Worm (Caenorhabditis elegans): ENCODE measurements around the gene Y49F6B.13.

Y49F6B.13 gene

DNA sequence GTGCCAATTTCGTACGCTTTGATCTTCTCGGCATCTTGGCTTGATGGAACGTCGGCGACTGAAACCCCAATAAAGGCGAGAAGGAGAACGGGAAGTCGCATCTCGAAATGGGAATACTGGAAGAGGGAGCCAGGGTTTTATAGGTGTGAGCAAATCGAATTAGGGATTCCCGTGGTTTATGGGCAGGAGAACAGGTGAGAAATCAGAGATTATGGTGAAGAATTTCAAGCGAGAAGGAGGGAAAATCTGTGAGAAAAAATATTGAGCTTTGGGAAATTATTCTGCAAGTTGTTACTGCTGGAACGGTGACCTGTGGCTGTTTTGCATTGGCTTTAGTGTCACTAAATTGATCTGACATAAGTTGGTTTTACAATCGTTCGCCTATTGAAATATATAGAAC, at the start of gene Y49F6B.13:
Gene Y49F6B.13 (minus strand): TSS at position 101 of the 400 bp plus-strand sequence.
- no peak for TF ChIP-seq ztf-16 (tag; optimal IDR thresholded peaks at IDR 0.05)
- TF ChIP-seq K09A11.1 (tag; optimal IDR thresholded peaks at IDR 0.05; ENCODE audit: insufficient read depth), result no peak
- no peak for TF ChIP-seq hlh-13 (GFP tag; optimal IDR thresholded peaks at IDR 0.05)
- TF ChIP-seq hlh-8 (tag; optimal IDR thresholded peaks at IDR 0.05), result no peak
- no peak for TF ChIP-seq F13H6.1 (tag; optimal IDR thresholded peaks at IDR 0.05)
- TF ChIP-seq hlh-30 (tag; optimal IDR thresholded peaks at IDR 0.05; ENCODE audit: insufficient read depth), result no peak
- TF ChIP-seq pat-9 (tag; optimal IDR thresholded peaks at IDR 0.05), result no peak

DNA sequence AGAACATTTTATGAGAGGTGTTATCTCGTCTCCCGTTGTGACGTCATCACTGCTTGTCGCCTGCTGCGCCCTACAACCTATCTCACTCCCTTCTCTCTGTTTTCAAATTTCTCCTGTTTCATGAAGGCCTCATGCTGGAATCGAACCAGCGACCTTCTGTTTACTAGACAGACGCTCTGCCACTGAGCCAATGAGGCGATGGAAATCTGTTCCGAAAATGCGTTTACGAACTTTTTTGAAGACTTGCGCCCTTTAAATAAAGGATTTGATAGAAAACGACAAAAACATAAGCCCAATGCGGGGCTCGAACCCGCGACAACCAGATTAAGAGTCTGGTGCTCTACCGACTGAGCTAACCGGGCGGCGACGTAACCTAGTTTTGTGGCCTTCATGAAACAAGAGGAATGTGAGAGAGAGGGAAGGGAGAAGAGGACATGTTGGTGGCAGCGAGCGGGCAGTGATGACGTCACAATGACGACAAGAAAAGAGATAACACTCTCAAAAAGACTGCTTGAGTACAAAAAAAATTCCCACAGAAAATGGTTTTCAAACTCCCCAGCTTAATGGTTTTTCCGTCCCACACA, 47.5 kb upstream of the Y49F6B.13 start, which contains the start of gene clec-126:
Gene clec-126 (plus strand): TSS at position 534 of the 584 bp plus-strand sequence.
- TF ChIP-seq K02D7.2 (tag; optimal IDR thresholded peaks at IDR 0.05) (peak; percentile 61), odd-2 (tag; optimal IDR thresholded peaks at IDR 0.05) (peak; percentile 58), ztf-16 (tag; optimal IDR thresholded peaks at IDR 0.05) (peak; percentile 45), tbx-7 (tag; optimal IDR thresholded peaks at IDR 0.05) (peak; percentile 59), npax-4 (tag; optimal IDR thresholded peaks at IDR 0.05) (peak; percentile 46), pag-3 (tag; optimal IDR thresholded peaks at IDR 0.05; ENCODE audit: borderline replicate concordance) (peak; percentile 19), hlh-13 (GFP tag; optimal IDR thresholded peaks at IDR 0.05) (peak; percentile 54), ceh-9 (tag; optimal IDR thresholded peaks at IDR 0.05) (peak; percentile 27), pros-1 (tag; optimal IDR thresholded peaks at IDR 0.05) (no peak), fkh-6 (tag; optimal IDR thresholded peaks at IDR 0.05) (peak; percentile 76), pha-2 (tag; optimal IDR thresholded peaks at IDR 0.05) (peak; percentile 67), ceh-19 (GFP tag; optimal IDR thresholded peaks at IDR 0.05) (peak; percentile 68), pha-4 (tag; optimal IDR thresholded peaks at IDR 0.05) (no peak), pqm-1 (tag; optimal IDR thresholded peaks at IDR 0.05) (peak; percentile 80), sdc-2 (tag; optimal IDR thresholded peaks at IDR 0.05) (peak; percentile 57), ceh-30 (tag; optimal IDR thresholded peaks at IDR 0.05) (no peak), C08G9.2 (tag; optimal IDR thresholded peaks at IDR 0.05) (peak; percentile 67), ahr-1 (tag; optimal IDR thresholded peaks at IDR 0.05) (no peak), sox-2 (GFP tag; IDR thresholded peaks at IDR 0.05) (no peak; the same call in 1 of the 2 replicates), ceh-22 (tag; optimal IDR thresholded peaks at IDR 0.05) (no peak), ceh-6 (GFP tag; optimal IDR thresholded peaks at IDR 0.05) (peak; percentile 77), nhr-11 (tag; optimal IDR thresholded peaks at IDR 0.05) (no peak), lin-11 (tag; optimal IDR thresholded peaks at IDR 0.05) (peak; percentile 64), T23F11.4 (GFP tag; optimal IDR thresholded peaks at IDR 0.05) (peak; percentile 1), ceh-31 (tag; optimal IDR thresholded peaks at IDR 0.05) (peak; percentile 54), ceh-45 (GFP tag; IDR thresholded peaks at IDR 0.05) (0 out of 2 replicates have a peak, but pooled peaks have one; percentile 7), madf-2 (tag; optimal IDR thresholded peaks at IDR 0.05) (peak; percentile 77), hlh-6 (tag; optimal IDR thresholded peaks at IDR 0.05) (peak; percentile 85), ets-4 (tag; optimal IDR thresholded peaks at IDR 0.05) (peak; percentile 5), mec-3 (tag; optimal IDR thresholded peaks at IDR 0.05; ENCODE audit: borderline replicate concordance) (peak; percentile 0), dve-1 (tag; optimal IDR thresholded peaks at IDR 0.05) (peak; percentile 88), F13H6.1 (tag; optimal IDR thresholded peaks at IDR 0.05) (peak; percentile 12), fax-1 (tag; optimal IDR thresholded peaks at IDR 0.05) (peak; percentile 44), ceh-48 (tag; optimal IDR thresholded peaks at IDR 0.05) (peak; percentile 53), unc-3 (GFP tag; conservative IDR thresholded peaks at IDR 0.05) (no peak), unc-3 (tag; optimal IDR thresholded peaks at IDR 0.05) (peak; percentile 50), pat-9 (tag; optimal IDR thresholded peaks at IDR 0.05) (peak; percentile 68), unc-55 (GFP tag; optimal IDR thresholded peaks at IDR 0.05) (no peak), syd-9 (tag; optimal IDR thresholded peaks at IDR 0.05) (peak; percentile 53), ceh-2 (tag; optimal IDR thresholded peaks at IDR 0.05) (peak; percentile 67), ceh-18 (tag; optimal IDR thresholded peaks at IDR 0.05) (peak; percentile 71), nfya-1 (tag; optimal IDR thresholded peaks at IDR 0.05) (peak; percentile 64), ceh-34 (tag; optimal IDR thresholded peaks at IDR 0.05) (peak; percentile 51), rnt-1 (tag; optimal IDR thresholded peaks at IDR 0.05) (peak; percentile 34), tbx-2 (tag; optimal IDR thresholded peaks at IDR 0.05) (peak; percentile 76), elt-2 (tag; optimal IDR thresholded peaks at IDR 0.05) (peak; percentile 93)

All from whole organism, late embryonic.